Worm (Caenorhabditis elegans) whole organism, L3 larva: ENCODE results near the gene oac-30.

ENCODE experiments used
- R02D3.7 ChIP-seq: fragments of 150-350 bp; optimal IDR thresholded peaks from 2 replicates; lab custom pipeline; 2014; ENCODE audit warnings: missing biosample characterization, missing genetic modification characterization
- ZK546.5 ChIP-seq: sonication (generic microtip); optimal IDR thresholded peaks from 2 replicates; lab custom pipeline; 2017; ENCODE audit warnings: missing biosample characterization, missing genetic modification characterization
- ama-1 ChIP-seq: fragments of 150-350 bp; optimal IDR thresholded peaks from 2 replicates; lab custom pipeline; 2018
- ceh-16 ChIP-seq: sonication (generic microtip); optimal IDR thresholded peaks from 2 replicates; lab custom pipeline; 2017; ENCODE audit warnings: missing biosample characterization, missing genetic modification characterization
- ceh-82 ChIP-seq: fragments of 150-350 bp; optimal IDR thresholded peaks from 2 replicates; lab custom pipeline; 2014; ENCODE audit warnings: missing biosample characterization, missing genetic modification characterization
- daf-12 ChIP-seq: fragments of 150-350 bp; optimal IDR thresholded peaks from 2 replicates; lab custom pipeline; 2014; ENCODE audit warnings: missing biosample characterization, missing genetic modification reagents, missing genetic modification characterization
- egl-27 ChIP-seq: sonication (generic microtip); optimal IDR thresholded peaks from 4 replicates; lab custom pipeline; 2017; ENCODE audit warnings: missing biosample characterization, missing genetic modification reagents, missing genetic modification characterization
- elt-1 ChIP-seq: fragments of 150-350 bp; optimal IDR thresholded peaks from 2 replicates; lab custom pipeline; 2014; ENCODE audit warnings: missing biosample characterization, missing genetic modification characterization
- elt-2 ChIP-seq: sonication (generic microtip); optimal IDR thresholded peaks from 2 replicates; lab custom pipeline; 2016; ENCODE audit warnings: missing genetic modification reagents, mild to moderate bottlenecking, missing genetic modification characterization, missing compliant biosample characterization
- elt-3 ChIP-seq, 3 experiments: fragments of 150-350 bp in 1 of 3; sonication (generic microtip) in 2 of 3; optimal IDR thresholded peaks; 2 replicates in 2 of 3; 4 replicates in 1 of 3; lab custom pipeline; 2014 to 2017; ENCODE audit warnings: missing biosample characterization in 3 of 3, missing genetic modification characterization in 3 of 3
- fkh-10 ChIP-seq: sonication (generic microtip); optimal IDR thresholded peaks from 2 replicates; lab custom pipeline; 2017; ENCODE audit warnings: missing biosample characterization, missing genetic modification reagents, missing genetic modification characterization
- fkh-2 ChIP-seq: fragments of 150-350 bp; optimal IDR thresholded peaks from 2 replicates; lab custom pipeline; 2014; ENCODE audit warnings: missing biosample characterization, missing genetic modification reagents, missing genetic modification characterization
- fos-1 ChIP-seq: fragments of 150-350 bp; optimal IDR thresholded peaks from 2 replicates; lab custom pipeline; 2014; ENCODE audit warnings: missing biosample characterization, missing genetic modification characterization
- hmg-11 ChIP-seq: sonication (generic microtip); optimal IDR thresholded peaks from 2 replicates; lab custom pipeline; 2016; ENCODE audit warnings: missing genetic modification characterization, missing compliant biosample characterization
- lin-15B ChIP-seq: fragments of 150-350 bp; optimal IDR thresholded peaks from 2 replicates; lab custom pipeline; 2014; ENCODE audit warnings: missing biosample characterization, missing genetic modification characterization
- lin-39 ChIP-seq: fragments of 150-350 bp; optimal IDR thresholded peaks from 2 replicates; lab custom pipeline; 2018; ENCODE audit warnings: missing biosample characterization, missing genetic modification reagents, missing genetic modification characterization
- lsy-12 ChIP-seq: sonication (generic microtip); optimal IDR thresholded peaks from 2 replicates; lab custom pipeline; 2016; ENCODE audit warnings: mild to moderate bottlenecking, missing genetic modification characterization, missing compliant biosample characterization
- mdl-1 ChIP-seq: fragments of 150-350 bp; optimal IDR thresholded peaks from 2 replicates; lab custom pipeline; 2014; ENCODE audit warnings: missing biosample characterization, missing genetic modification characterization
- mml-1 ChIP-seq: fragments of 150-350 bp; sonication (generic microtip); optimal IDR thresholded peaks from 3 replicates; lab custom pipeline; 2014; ENCODE audit warnings: missing biosample characterization, missing genetic modification characterization
- nfya-1 ChIP-seq: sonication (generic microtip); optimal IDR thresholded peaks from 2 replicates; lab custom pipeline; 2017; ENCODE audit warnings: missing genetic modification characterization, mild to moderate bottlenecking, missing compliant biosample characterization, antibody characterized with exemption, moderate library complexity; ENCODE audit not compliant: insufficient read depth
- nhr-12 ChIP-seq: fragments of 150-350 bp; optimal IDR thresholded peaks from 2 replicates; lab custom pipeline; 2014; ENCODE audit warnings: missing biosample characterization, missing genetic modification characterization
- nhr-237 ChIP-seq: fragments of 150-350 bp; optimal IDR thresholded peaks from 2 replicates; lab custom pipeline; 2014; ENCODE audit warnings: missing biosample characterization, missing genetic modification characterization
- nhr-25 ChIP-seq: sonication (generic microtip); optimal IDR thresholded peaks from 2 replicates; lab custom pipeline; 2017; ENCODE audit warnings: missing biosample characterization, missing genetic modification characterization
- nhr-28 ChIP-seq: fragments of 150-350 bp; optimal IDR thresholded peaks from 2 replicates; lab custom pipeline; 2014; ENCODE audit warnings: missing biosample characterization, missing genetic modification characterization
- nhr-43 ChIP-seq: sonication (generic microtip); optimal IDR thresholded peaks from 2 replicates; lab custom pipeline; 2016; ENCODE audit warnings: mild to moderate bottlenecking, missing genetic modification characterization, missing compliant biosample characterization; ENCODE audit not compliant: poor library complexity, severe bottlenecking
- nhr-67 ChIP-seq: fragments of 150-350 bp; optimal IDR thresholded peaks from 2 replicates; lab custom pipeline; 2014; ENCODE audit warnings: missing biosample characterization, missing genetic modification characterization
- nhr-77 ChIP-seq: fragments of 150-350 bp; optimal IDR thresholded peaks from 2 replicates; lab custom pipeline; 2014; ENCODE audit warnings: missing biosample characterization, missing genetic modification characterization
- pha-4 ChIP-seq: fragments of 150-350 bp; optimal IDR thresholded peaks from 2 replicates; lab custom pipeline; 2014; ENCODE audit warnings: missing biosample characterization, missing genetic modification reagents, missing genetic modification characterization
- pqm-1 ChIP-seq: fragments of 150-350 bp; optimal IDR thresholded peaks from 2 replicates; lab custom pipeline; 2017; ENCODE audit warnings: missing biosample characterization, missing genetic modification characterization, inconsistent platforms
- sea-2 ChIP-seq: fragments of 150-350 bp; sonication (generic microtip); optimal IDR thresholded peaks from 4 replicates; lab custom pipeline; 2014; ENCODE audit warnings: missing biosample characterization, missing genetic modification reagents, missing genetic modification characterization
- skn-1 ChIP-seq: fragments of 150-350 bp; optimal IDR thresholded peaks from 2 replicates; lab custom pipeline; 2014; ENCODE audit warnings: missing biosample characterization, missing genetic modification characterization
- snpc-4 ChIP-seq: fragments of 150-350 bp; optimal IDR thresholded peaks from 2 replicates; lab custom pipeline; 2014; ENCODE audit warnings: missing biosample characterization, missing genetic modification characterization
- unc-39 ChIP-seq: sonication (generic microtip); optimal IDR thresholded peaks from 4 replicates; lab custom pipeline; 2017; ENCODE audit warnings: missing biosample characterization, missing genetic modification characterization
- unc-62 ChIP-seq: fragments of 150-350 bp; sonication (generic microtip); optimal IDR thresholded peaks from 4 replicates; lab custom pipeline; 2014; ENCODE audit warnings: missing biosample characterization, missing genetic modification reagents, missing genetic modification characterization
- zag-1 ChIP-seq: fragments of 150-350 bp; optimal IDR thresholded peaks from 2 replicates; lab custom pipeline; 2014; ENCODE audit warnings: missing biosample characterization, missing genetic modification characterization
- ztf-11 ChIP-seq: fragments of 150-350 bp; optimal IDR thresholded peaks from 2 replicates; lab custom pipeline; 2014; ENCODE audit warnings: missing biosample characterization, missing genetic modification characterization

Gene oac-30

DNA sequence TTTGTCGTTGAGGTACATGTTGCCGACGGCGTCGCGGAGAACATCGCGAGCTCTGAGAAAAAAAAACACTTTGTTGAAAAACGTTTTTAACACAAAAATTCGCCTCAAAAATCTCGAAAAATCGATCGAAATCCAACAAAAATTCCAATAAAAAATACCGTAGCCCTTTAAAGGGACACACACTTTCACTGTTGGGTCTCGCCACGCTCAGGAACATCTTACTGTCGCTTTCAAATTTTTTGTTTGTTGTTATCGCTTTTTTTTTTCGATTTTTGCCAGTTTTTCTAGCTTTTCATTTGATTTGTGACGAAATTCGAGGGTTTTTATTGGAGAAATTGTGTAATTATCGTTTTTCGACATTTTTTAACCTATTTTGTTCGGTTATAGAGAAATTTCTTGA lies 39.9 kb upstream of the oac-30 start:
- no peak for TF ChIP-seq mdl-1 (tag; lab: Kevin White, UChicago)
- TF ChIP-seq elt-3 (tag; optimal IDR thresholded peaks at IDR 0.05; lab: Kevin White, UChicago) = no peak
- TF ChIP-seq nhr-25 (tag; lab: Kevin White, UChicago) = no peak
- no peak for TF ChIP-seq R02D3.7 (tag; lab: Kevin White, UChicago)
- TF ChIP-seq hmg-11 (tag; lab: Kevin White, UChicago) = no peak
- no peak for TF ChIP-seq ceh-16 (tag; lab: Kevin White, UChicago)
- no peak for TF ChIP-seq pha-4 (tag; lab: Kevin White, UChicago)
- TF ChIP-seq snpc-4 (tag; lab: Kevin White, UChicago) = no peak
- no peak for TF ChIP-seq unc-62 (GFP tag; lab: Kevin White, UChicago)
- no peak for TF ChIP-seq skn-1 (tag; lab: Kevin White, UChicago)
- TF ChIP-seq ama-1 = no peak
- TF ChIP-seq unc-39 (tag; lab: Kevin White, UChicago) = no peak
- no peak for TF ChIP-seq fos-1 (tag; lab: Kevin White, UChicago)
- TF ChIP-seq pqm-1 = no peak
- no peak for TF ChIP-seq egl-27
- TF ChIP-seq lin-15B (tag; lab: Kevin White, UChicago) = no peak
- TF ChIP-seq ztf-11 (tag; lab: Kevin White, UChicago) = no peak
- TF ChIP-seq mml-1 (tag; lab: Kevin White, UChicago) = no peak
- no peak for TF ChIP-seq fkh-10 (GFP tag; lab: Kevin White, UChicago)

DNA sequence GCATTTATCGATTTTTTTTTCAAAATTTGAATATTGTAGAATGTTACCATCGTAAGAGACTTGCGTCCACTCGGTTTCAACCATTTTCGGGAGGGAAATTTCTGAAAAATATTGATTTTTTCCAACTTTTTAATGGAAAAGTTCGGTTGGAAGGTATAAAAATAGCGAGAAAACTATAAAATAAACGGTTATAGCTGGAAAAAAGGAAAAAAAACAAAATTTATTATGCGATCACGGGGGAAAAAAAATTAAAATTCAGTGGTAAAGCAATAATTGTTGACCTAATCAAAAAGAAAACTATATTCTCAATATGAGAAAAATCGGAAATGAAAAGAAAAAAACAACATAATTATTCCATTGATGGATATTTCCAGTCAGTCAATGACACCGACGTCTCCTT lies 39.3 kb upstream of the oac-30 start, which contains the start of gene emc-2:
TSS of gene emc-2 (minus strand) at position 101 of the 400 bp plus-strand sequence.
- TF ChIP-seq ceh-82 (tag; lab: Kevin White, UChicago) = no peak
- TF ChIP-seq nhr-237 (tag; lab: Kevin White, UChicago) = no peak
- TF ChIP-seq lin-39 (tag; lab: Kevin White, UChicago) = no peak
- no peak for TF ChIP-seq zag-1
- TF ChIP-seq elt-2 (tag; lab: Kevin White, UChicago) = no peak
- no peak for TF ChIP-seq nhr-43 (tag; lab: Kevin White, UChicago)
- no peak for TF ChIP-seq pha-4 (tag; lab: Kevin White, UChicago)
- TF ChIP-seq daf-12 (tag; lab: Kevin White, UChicago) = no peak
- no peak for TF ChIP-seq ZK546.5 (tag; lab: Kevin White, UChicago)
- TF ChIP-seq sea-2 (GFP tag; lab: Kevin White, UChicago) = no peak
- TF ChIP-seq lsy-12 (tag; lab: Kevin White, UChicago) = no peak
- TF ChIP-seq nhr-12 (tag; lab: Kevin White, UChicago) = no peak
- TF ChIP-seq nhr-67 (tag; lab: Kevin White, UChicago) = no peak
- no peak for TF ChIP-seq elt-1 (tag; lab: Kevin White, UChicago)
- no peak for TF ChIP-seq fkh-2 (tag; lab: Kevin White, UChicago)
- TF ChIP-seq nhr-28 (tag; lab: Kevin White, UChicago) = no peak

- no peak for TF ChIP-seq nfya-1
- no peak for TF ChIP-seq fkh-2 (tag; lab: Kevin White, UChicago)
- TF ChIP-seq fos-1 (tag; lab: Kevin White, UChicago) = no peak
- no peak for TF ChIP-seq elt-1 (tag; lab: Kevin White, UChicago)
- no peak for TF ChIP-seq ama-1
- TF ChIP-seq nhr-77 (tag; lab: Kevin White, UChicago) = no peak
- no peak for TF ChIP-seq lin-15B (tag; lab: Kevin White, UChicago)
- TF ChIP-seq mdl-1 (tag; lab: Kevin White, UChicago) = no peak
- no peak for TF ChIP-seq ceh-82 (tag; lab: Kevin White, UChicago)
- no peak for TF ChIP-seq mml-1 (tag; lab: Kevin White, UChicago)
- TF ChIP-seq lsy-12 (tag; lab: Kevin White, UChicago) = no peak
- TF ChIP-seq nhr-28 (tag; lab: Kevin White, UChicago) = no peak
- no peak for TF ChIP-seq pha-4 (tag; lab: Kevin White, UChicago)
- TF ChIP-seq sea-2 (GFP tag; lab: Kevin White, UChicago) = no peak
Measured at ce11 chrII:1301554-1301953, 34.9 kb upstream of the oac-30 start, which contains the start of gene glb-31. Gene glb-31, minus strand, starts transcription at chrII:1301654.

- TF ChIP-seq zag-1 = no peak
Measured at ce11 chrII:1298169-1298568, 31.5 kb upstream of the oac-30 start, which contains the start of gene Y57G7A.1. Gene Y57G7A.1, plus strand, starts transcription at chrII:1298469.
